Worm (Caenorhabditis elegans) whole organism, L1 larva: ENCODE data around the gene natc-2.

Experiments used
- C16A3.4 ChIP-seq: fragments of 150-350 bp; optimal IDR thresholded peaks from 2 replicates; lab custom pipeline; 2014; ENCODE audit warnings: missing biosample characterization, missing genetic modification characterization
- aly-2 ChIP-seq: fragments of 150-350 bp; optimal IDR thresholded peaks from 2 replicates; lab custom pipeline; 2014; ENCODE audit warnings: missing biosample characterization, missing genetic modification characterization
- fos-1 ChIP-seq: fragments of 150-350 bp; optimal IDR thresholded peaks from 2 replicates; lab custom pipeline; 2014; ENCODE audit warnings: missing biosample characterization, missing genetic modification characterization
- hpl-2 ChIP-seq: fragments of 150-350 bp; optimal IDR thresholded peaks from 2 replicates; lab custom pipeline; 2014; ENCODE audit warnings: missing biosample characterization, missing genetic modification reagents, missing genetic modification characterization
- lin-13 ChIP-seq: fragments of 150-350 bp; optimal IDR thresholded peaks from 2 replicates; lab custom pipeline; 2014; ENCODE audit warnings: missing biosample characterization, missing genetic modification reagents, missing genetic modification characterization
- mab-9 ChIP-seq: fragments of 200-800 bp; sonication (Bioruptor generic); IDR thresholded peaks from 2 replicates; pipeline ENCODE4 v1.3.6; 2022; ENCODE audit warnings: missing genetic modification reagents, missing genetic modification characterization, missing compliant biosample characterization
- nhr-71 ChIP-seq: sonication (generic microtip); optimal IDR thresholded peaks from 2 replicates; lab custom pipeline; 2016; ENCODE audit warnings: mild to moderate bottlenecking, missing genetic modification characterization, moderate library complexity, missing compliant biosample characterization
- nhr-90 ChIP-seq: sonication (generic microtip); optimal IDR thresholded peaks from 2 replicates; lab custom pipeline; 2016; ENCODE audit warnings: mild to moderate bottlenecking, missing genetic modification characterization, missing compliant biosample characterization; ENCODE audit not compliant: poor library complexity
- snu-23 ChIP-seq: sonication (generic microtip); optimal IDR thresholded peaks from 2 replicates; lab custom pipeline; 2016; ENCODE audit warnings: missing genetic modification characterization, missing compliant biosample characterization
- tbx-2 ChIP-seq: sonication (generic microtip); optimal IDR thresholded peaks from 2 replicates; lab custom pipeline; 2016; ENCODE audit warnings: missing genetic modification characterization, missing compliant biosample characterization
- unc-62 ChIP-seq: fragments of 150-350 bp; optimal IDR thresholded peaks from 2 replicates; lab custom pipeline; 2014; ENCODE audit warnings: missing biosample characterization, missing genetic modification reagents, missing genetic modification characterization
- unc-86 ChIP-seq: sonication (generic microtip); optimal IDR thresholded peaks from 2 replicates; lab custom pipeline; 2016; ENCODE audit warnings: missing genetic modification characterization, missing compliant biosample characterization

ce11 chrV:5297740-5298139 lies 23.9 kb downstream of the natc-2 start:
- TF ChIP-seq nhr-71 (no peak), aly-2 (tag; lab: Kevin White, UChicago) (no peak), hpl-2 (no peak), unc-86 (tag; lab: Kevin White, UChicago) (no peak), snu-23 (GFP tag; lab: Kevin White, UChicago) (no peak), fos-1 (no peak), mab-9 (GFP tag; lab: Robert Waterston, UW) (no peak), lin-13 (GFP tag; lab: Kevin White, UChicago) (no peak), nhr-90 (no peak), unc-62 (no peak), C16A3.4 (tag; lab: Kevin White, UChicago) (no peak), tbx-2 (tag; lab: Kevin White, UChicago) (no peak)
